Fruit fly (Drosophila melanogaster) whole organism, embryonic: ENCODE data around the gene CG10011.

Experiments used
- Atf-2 ChIP-seq: fragments of 200-800 bp; sonication (Bioruptor generic); optimal IDR thresholded peaks from 2 replicates; lab custom pipeline; 2016; ENCODE audit warnings: missing biosample characterization, missing genetic modification characterization
- B-H2 ChIP-seq: fragments of 200-800 bp; sonication (Bioruptor generic); optimal IDR thresholded peaks from 2 replicates; lab custom pipeline; 2018; ENCODE audit warnings: missing biosample characterization, mild to moderate bottlenecking, missing genetic modification characterization
- BtbVII ChIP-seq: fragments of 200-800 bp; sonication (Bioruptor generic); optimal IDR thresholded peaks from 3 replicates; lab custom pipeline; 2017; ENCODE audit warnings: missing biosample characterization, mild to moderate bottlenecking, missing genetic modification characterization
- CG10209 ChIP-seq: fragments of 200-800 bp; sonication (Bioruptor generic); optimal IDR thresholded peaks from 3 replicates; lab custom pipeline; 2017; ENCODE audit warnings: missing biosample characterization, mild to moderate bottlenecking, missing genetic modification characterization, missing genetic modification reagents
- CG10543 ChIP-seq: fragments of 200-800 bp; sonication (Bioruptor generic); optimal IDR thresholded peaks from 3 replicates; lab custom pipeline; 2017; ENCODE audit warnings: missing biosample characterization, mild to moderate bottlenecking, missing genetic modification characterization, moderate library complexity
- CG11504 ChIP-seq: fragments of 200-800 bp; sonication (Bioruptor generic); optimal IDR thresholded peaks from 3 replicates; lab custom pipeline; 2019; ENCODE audit warnings: missing biosample characterization, mild to moderate bottlenecking, missing genetic modification characterization, moderate library complexity
- CG12391 ChIP-seq: fragments of 200-800 bp; sonication (Bioruptor generic); optimal IDR thresholded peaks from 3 replicates; lab custom pipeline; 2018; ENCODE audit warnings: missing biosample characterization, mild to moderate bottlenecking, missing genetic modification characterization, moderate library complexity
- CG13296 ChIP-seq: fragments of 200-800 bp; sonication (Bioruptor generic); optimal IDR thresholded peaks from 3 replicates; lab custom pipeline; 2018; ENCODE audit warnings: missing biosample characterization, mild to moderate bottlenecking, missing genetic modification characterization
- CG15269 ChIP-seq: fragments of 200-800 bp; sonication (Bioruptor generic); optimal IDR thresholded peaks from 2 replicates; lab custom pipeline; 2018; ENCODE audit warnings: missing biosample characterization, mild to moderate bottlenecking, missing genetic modification characterization, moderate library complexity
- CG15514 ChIP-seq: fragments of 200-800 bp; sonication (Bioruptor generic); optimal IDR thresholded peaks from 3 replicates; lab custom pipeline; 2017; ENCODE audit warnings: missing biosample characterization, missing genetic modification characterization, mild to moderate bottlenecking, moderate library complexity, missing genetic modification reagents
- CG16813 ChIP-seq: fragments of 200-800 bp; sonication (Bioruptor generic); IDR thresholded peaks from 3 replicates; pipeline ENCODE4 v1.3.6; 2022; ENCODE audit warnings: missing biosample characterization, missing genetic modification characterization; ENCODE audit not compliant: partially characterized antibody
- CG16815 ChIP-seq: fragments of 200-800 bp; sonication (Bioruptor generic); optimal IDR thresholded peaks from 3 replicates; lab custom pipeline; 2017; ENCODE audit warnings: missing biosample characterization, mild to moderate bottlenecking, missing genetic modification characterization
- CG17385 ChIP-seq: fragments of 200-800 bp; sonication (Bioruptor generic); optimal IDR thresholded peaks from 3 replicates; lab custom pipeline; 2018; ENCODE audit warnings: missing biosample characterization, mild to moderate bottlenecking, missing genetic modification characterization
- CG17568 ChIP-seq: fragments of 200-800 bp; sonication (Bioruptor generic); optimal IDR thresholded peaks from 2 replicates; lab custom pipeline; 2018; ENCODE audit warnings: missing biosample characterization, mild to moderate bottlenecking, missing genetic modification characterization, moderate library complexity
- CG17802 ChIP-seq: fragments of 200-800 bp; sonication (Bioruptor generic); optimal IDR thresholded peaks from 2 replicates; lab custom pipeline; 2018; ENCODE audit warnings: missing biosample characterization, mild to moderate bottlenecking, missing genetic modification characterization, moderate library complexity
- CG1832 ChIP-seq: fragments of 200-800 bp; sonication (Bioruptor generic); optimal IDR thresholded peaks from 2 replicates; lab custom pipeline; 2017; ENCODE audit warnings: missing biosample characterization, mild to moderate bottlenecking, missing genetic modification characterization, inconsistent platforms
- CG18619 ChIP-seq: fragments of 200-800 bp; sonication (Bioruptor generic); optimal IDR thresholded peaks from 3 replicates; lab custom pipeline; 2017; ENCODE audit warnings: missing biosample characterization, mild to moderate bottlenecking, missing genetic modification characterization
- CG2678 ChIP-seq: fragments of 200-800 bp; sonication (Bioruptor generic); optimal IDR thresholded peaks from 3 replicates; lab custom pipeline; 2019; ENCODE audit warnings: missing biosample characterization, mild to moderate bottlenecking, missing genetic modification characterization, moderate library complexity
- CG43689 ChIP-seq: fragments of 200-800 bp; sonication (Bioruptor generic); IDR thresholded peaks from 2 replicates; pipeline ENCODE4 v1.3.6; 2022; ENCODE audit warnings: missing biosample characterization, missing genetic modification characterization
- CG4707 ChIP-seq: fragments of 200-800 bp; sonication (Bioruptor generic); optimal IDR thresholded peaks from 2 replicates; lab custom pipeline; 2018; ENCODE audit warnings: missing biosample characterization, mild to moderate bottlenecking, missing genetic modification characterization, moderate library complexity
- CG6813 ChIP-seq: fragments of 200-800 bp; sonication (Bioruptor generic); optimal IDR thresholded peaks from 2 replicates; lab custom pipeline; 2017; ENCODE audit warnings: missing biosample characterization, missing genetic modification characterization, mild to moderate bottlenecking, moderate library complexity, missing genetic modification reagents
- CG7357 ChIP-seq: fragments of 200-800 bp; sonication (Bioruptor generic); IDR thresholded peaks from 3 replicates; pipeline ENCODE4 v1.3.6; 2022; ENCODE audit warnings: missing biosample characterization, missing genetic modification characterization
- CG8089 ChIP-seq: fragments of 200-800 bp; sonication (Bioruptor generic); optimal IDR thresholded peaks from 3 replicates; lab custom pipeline; 2016; ENCODE audit warnings: missing biosample characterization, missing genetic modification characterization
- CG9727 ChIP-seq: fragments of 200-800 bp; sonication (Bioruptor generic); optimal IDR thresholded peaks from 3 replicates; lab custom pipeline; 2017; ENCODE audit warnings: missing biosample characterization, mild to moderate bottlenecking, missing genetic modification characterization
- Dp ChIP-seq: fragments of 200-800 bp; sonication (Bioruptor generic); optimal IDR thresholded peaks from 2 replicates; lab custom pipeline; 2018; ENCODE audit warnings: missing biosample characterization, mild to moderate bottlenecking, missing genetic modification characterization, moderate library complexity
- Eip74EF ChIP-seq, 2 experiments: fragments of 200-800 bp in 1 of 2; fragments of >200 bp in 1 of 2; sonication (Bioruptor generic) in 1 of 2; optimal IDR thresholded peaks; 2 replicates each; lab custom pipeline; 2017 to 2019; ENCODE audit warnings: missing biosample characterization in 2 of 2, missing genetic modification characterization in 2 of 2, mild to moderate bottlenecking in 1 of 2, moderate library complexity in 1 of 2
- Meics ChIP-seq: fragments of 200-800 bp; sonication (Bioruptor generic); optimal IDR thresholded peaks from 2 replicates; lab custom pipeline; 2017; ENCODE audit warnings: missing biosample characterization, mild to moderate bottlenecking, missing genetic modification characterization
- Nf-YC ChIP-seq: fragments of 200-800 bp; optimal IDR thresholded peaks from 3 replicates; lab custom pipeline; 2019; ENCODE audit warnings: missing biosample characterization, mild to moderate bottlenecking, missing genetic modification characterization, moderate library complexity
- Oaz ChIP-seq: fragments of 200-800 bp; sonication (Bioruptor generic); IDR thresholded peaks from 2 replicates; pipeline ENCODE4 v1.3.6; 2022; ENCODE audit warnings: missing biosample characterization, missing genetic modification characterization
- PHDP ChIP-seq: fragments of 200-800 bp; sonication (Bioruptor generic); optimal IDR thresholded peaks from 3 replicates; lab custom pipeline; 2018; ENCODE audit warnings: missing biosample characterization, mild to moderate bottlenecking, missing genetic modification characterization, moderate library complexity
- Pdp1 ChIP-seq, 2 experiments: fragments of 200-800 bp; sonication (Bioruptor generic); optimal IDR thresholded peaks; 3 replicates each; lab custom pipeline; 2016; ENCODE audit warnings: missing biosample characterization in 2 of 2, missing genetic modification characterization in 2 of 2, mild to moderate bottlenecking in 1 of 2, moderate library complexity in 1 of 2
- Xrp1 ChIP-seq: fragments of 200-800 bp; sonication (Bioruptor generic); IDR thresholded peaks from 2 replicates; pipeline ENCODE4 v1.3.6; 2022; ENCODE audit warnings: missing biosample characterization, missing genetic modification characterization
- al ChIP-seq: fragments of 200-800 bp; sonication (Bioruptor generic); IDR thresholded peaks from 2 replicates; pipeline ENCODE4 v1.3.6; 2022; ENCODE audit warnings: missing biosample characterization, missing genetic modification characterization
- ase ChIP-seq: fragments of 200-800 bp; sonication (Bioruptor generic); IDR thresholded peaks from 3 replicates; pipeline ENCODE4 v1.3.6; 2022; ENCODE audit warnings: missing biosample characterization, missing genetic modification characterization
- ash1 ChIP-seq: fragments of 200-800 bp; sonication (Bioruptor generic); optimal IDR thresholded peaks from 2 replicates; lab custom pipeline; 2018; ENCODE audit warnings: missing biosample characterization, mild to moderate bottlenecking, missing genetic modification characterization
- crol ChIP-seq: fragments of 200-800 bp; sonication (Bioruptor generic); IDR thresholded peaks from 2 replicates; pipeline ENCODE4 v1.3.6; 2022; ENCODE audit warnings: missing biosample characterization, missing genetic modification characterization
- da ChIP-seq: fragments of 200-800 bp; sonication (Bioruptor generic); optimal IDR thresholded peaks from 2 replicates; lab custom pipeline; 2016; ENCODE audit warnings: missing biosample characterization, missing genetic modification characterization
- dmrt99B ChIP-seq: fragments of 200-800 bp; sonication (Bioruptor generic); optimal IDR thresholded peaks from 2 replicates; lab custom pipeline; 2018; ENCODE audit warnings: missing biosample characterization, mild to moderate bottlenecking, missing genetic modification characterization, moderate library complexity
- fru ChIP-seq: fragments of >200 bp; optimal IDR thresholded peaks from 2 replicates; lab custom pipeline; 2017
- jing ChIP-seq: fragments of 200-800 bp; sonication (Bioruptor generic); optimal IDR thresholded peaks from 2 replicates; lab custom pipeline; 2018; ENCODE audit warnings: missing biosample characterization, mild to moderate bottlenecking, missing genetic modification characterization
- kay ChIP-seq: fragments of 200-800 bp; sonication (Bioruptor generic); optimal IDR thresholded peaks from 2 replicates; lab custom pipeline; 2016; ENCODE audit warnings: missing biosample characterization, missing genetic modification characterization
- otp ChIP-seq: fragments of 200-800 bp; sonication (Bioruptor generic); IDR thresholded peaks from 3 replicates; pipeline ENCODE4, ENCODE4 v1.3.6; 2022; ENCODE audit warnings: missing biosample characterization, missing genetic modification characterization
- p53 ChIP-seq: fragments of 200-800 bp; sonication (Bioruptor generic); optimal IDR thresholded peaks from 2 replicates; lab custom pipeline; 2016; ENCODE audit warnings: missing biosample characterization, missing genetic modification characterization
- sens ChIP-seq: fragments of 200-800 bp; sonication (Bioruptor generic); peaks from one replicate; lab custom pipeline; 2016; ENCODE audit warnings: missing biosample characterization, missing genetic modification characterization
- sob ChIP-seq: fragments of 200-800 bp; sonication (Bioruptor generic); IDR thresholded peaks from 2 replicates; pipeline ENCODE4 v1.3.6; 2022; ENCODE audit warnings: missing biosample characterization, missing genetic modification characterization
- tll ChIP-seq, 2 experiments: fragments of 200-800 bp in 1 of 2; fragments of >200 bp in 1 of 2; sonication (Bioruptor generic) in 1 of 2; optimal IDR thresholded peaks; 2 replicates each; lab custom pipeline; 2017 to 2019; ENCODE audit warnings: missing biosample characterization in 2 of 2, missing genetic modification characterization in 2 of 2, mild to moderate bottlenecking in 1 of 2, moderate library complexity in 1 of 2
- vvl ChIP-seq: fragments of 200-800 bp; sonication (Bioruptor generic); IDR thresholded peaks from 2 replicates; pipeline ENCODE4 v1.3.6; 2022; ENCODE audit warnings: missing biosample characterization, missing genetic modification characterization

CG10011 gene

DNA sequence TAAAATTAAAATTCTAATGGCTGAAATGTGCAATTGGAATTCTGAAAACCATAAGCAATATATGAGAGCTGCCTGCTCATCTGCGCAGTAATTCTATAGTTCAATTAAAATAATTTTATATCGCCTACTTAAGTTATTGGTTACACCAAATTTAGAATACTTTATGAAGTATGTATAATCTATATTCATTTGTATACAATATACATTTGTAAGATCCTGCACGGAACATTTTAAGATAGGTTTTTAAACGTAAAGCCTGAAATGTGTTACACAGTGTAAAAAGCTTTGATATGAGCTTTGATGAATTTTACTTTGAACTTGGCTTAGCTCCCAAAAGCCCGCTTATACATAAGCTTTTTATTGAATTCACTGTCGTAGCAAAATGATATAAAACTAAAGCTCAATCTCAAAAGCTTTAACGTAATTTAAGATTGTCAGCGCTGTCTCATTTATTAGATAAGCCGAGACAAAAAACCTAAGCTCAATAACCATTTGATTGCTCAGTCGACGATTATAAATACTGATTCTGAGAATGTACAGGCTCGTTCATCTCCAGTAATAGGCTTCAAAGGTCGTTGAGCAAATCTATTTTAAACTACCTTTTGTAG, 42.7 kb upstream of the CG10011 start (continued):
- TF ChIP-seq CG18619 (no peak), sob (GFP tag; lab: Robert Waterston, UW) (no peak), Pdp1 (GFP tag; optimal IDR thresholded peaks at IDR 0.05; lab: Kevin White, UChicago) (peak in 1 of 2 experiments; percentile 61), CG15269 (tag; lab: Kevin White, UChicago) (peak; percentile 40), ash1 (GFP tag; lab: Kevin White, UChicago) (no peak), Dp (GFP tag; lab: Kevin White, UChicago) (no peak), kay (GFP tag; lab: Kevin White, UChicago) (no peak), dmrt99B (peak; percentile 5), CG9727 (no peak), CG2678 (tag; lab: Kevin White, UChicago) (peak; percentile 33), crol (GFP tag; lab: Robert Waterston, UW) (no peak), Xrp1 (GFP tag; lab: Robert Waterston, UW) (0 out of 2 replicates have a peak, but pooled peaks have one; percentile 9), vvl (GFP tag; lab: Robert Waterston, UW) (peak; percentile 18; the same call in 1 of the 2 replicates), CG17385 (GFP tag; lab: Kevin White, UChicago) (no peak), CG1832 (GFP tag; lab: Kevin White, UChicago) (no peak), CG11504 (tag; lab: Kevin White, UChicago) (peak; percentile 28), Meics (GFP tag; lab: Kevin White, UChicago) (peak; percentile 5), da (GFP tag; lab: Kevin White, UChicago) (no peak), CG16813 (GFP tag; lab: Robert Waterston, UW) (no peak), CG43689 (no peak), sens (GFP tag; lab: Kevin White, UChicago) (peak; percentile 50), PHDP (tag; lab: Kevin White, UChicago) (peak; percentile 44), CG8089 (GFP tag; lab: Kevin White, UChicago) (no peak), Nf-YC (tag; lab: Kevin White, UChicago) (no peak), Eip74EF (GFP tag; optimal IDR thresholded peaks at IDR 0.05; lab: Kevin White, UChicago) (peak in 1 of 2 experiments; percentile 46)

DNA sequence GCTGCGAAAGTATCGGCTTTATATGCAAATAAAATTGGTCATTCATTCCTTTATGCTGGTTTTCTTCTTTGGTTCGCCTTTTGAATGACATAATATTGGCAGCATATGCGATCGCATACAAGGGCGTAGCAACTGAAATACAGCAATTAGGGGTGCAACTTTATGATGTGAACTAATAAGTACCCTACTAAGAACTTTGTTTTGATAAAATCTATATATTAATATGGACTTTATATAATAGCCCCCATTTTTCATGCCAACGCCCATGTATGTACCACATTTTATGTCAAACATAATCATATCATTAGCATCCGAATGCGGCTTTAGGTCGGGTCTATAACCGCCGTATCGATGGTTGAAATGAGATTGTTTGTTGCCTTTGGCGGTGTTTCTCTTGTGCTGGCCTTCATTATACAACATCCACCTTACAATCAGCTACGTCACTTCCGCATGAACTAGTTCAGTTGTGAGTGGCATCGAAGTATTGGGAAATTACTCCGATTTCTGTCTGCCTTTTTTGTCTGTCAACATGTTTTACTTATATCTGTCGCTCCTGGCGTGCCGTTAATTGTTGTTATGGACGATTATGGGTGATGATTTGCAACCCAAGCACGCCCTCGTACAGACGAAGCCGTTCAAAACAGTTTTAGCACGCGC, 42.1 kb upstream of the CG10011 start:
- TF ChIP-seq jing = no peak
- TF ChIP-seq CG17802 (tag; lab: Kevin White, UChicago) = no peak
- TF ChIP-seq BtbVII = peak; percentile 14
- TF ChIP-seq CG15514 (GFP tag; lab: Kevin White, UChicago) = peak; percentile 94
- TF ChIP-seq B-H2 = no peak
- peak; percentile 10 for TF ChIP-seq CG17568 (GFP tag; lab: Kevin White, UChicago)
- TF ChIP-seq CG9727 = peak; percentile 4
- no peak for TF ChIP-seq tll (GFP tag; optimal IDR thresholded peaks at IDR 0.05; lab: Kevin White, UChicago)
- peak; percentile 68 for TF ChIP-seq CG13296 (GFP tag; lab: Kevin White, UChicago)
- TF ChIP-seq CG10209 = peak; percentile 47
- no peak for TF ChIP-seq CG10543
- peak; percentile 63; the same call in 2 of the 3 replicates for TF ChIP-seq ase (GFP tag; lab: Robert Waterston, UW)
- no peak for TF ChIP-seq CG16815 (GFP tag; lab: Kevin White, UChicago)
- no peak for TF ChIP-seq Atf-2 (GFP tag; lab: Kevin White, UChicago)
- no peak for TF ChIP-seq da (GFP tag; lab: Kevin White, UChicago)
- TF ChIP-seq p53 (GFP tag; lab: Kevin White, UChicago) = no peak
- TF ChIP-seq CG7357 = no peak
- no peak for TF ChIP-seq otp (GFP tag; lab: Robert Waterston, UW)
- no peak for TF ChIP-seq CG4707 (GFP tag; lab: Kevin White, UChicago)
- peak; percentile 47; the same call in 1 of the 2 replicates for TF ChIP-seq Oaz (GFP tag; lab: Robert Waterston, UW)
- peak; percentile 62; the same call in 1 of the 2 replicates for TF ChIP-seq al
- peak; percentile 48 for TF ChIP-seq CG12391 (tag; lab: Kevin White, UChicago)
- TF ChIP-seq CG6813 (GFP tag; lab: Kevin White, UChicago) = no peak
- TF ChIP-seq fru (lab: Kevin White, UChicago) = no peak
